Fruit fly (Drosophila melanogaster) whole organism, embryonic: ENCODE results near the gene CG34282.

ENCODE experiments used
- Abd-B ChIP-seq: fragments of 200-800 bp; sonication (Bioruptor generic); optimal IDR thresholded peaks from 2 replicates; lab custom pipeline; 2018; ENCODE audit warnings: missing biosample characterization, mild to moderate bottlenecking, missing genetic modification characterization, moderate library complexity
- Atf3 ChIP-seq: fragments of 200-800 bp; sonication (Bioruptor generic); optimal IDR thresholded peaks from 3 replicates; lab custom pipeline; 2016; ENCODE audit warnings: missing biosample characterization, missing genetic modification characterization
- Awh ChIP-seq: fragments of 200-800 bp; sonication (Bioruptor generic); IDR thresholded peaks from 2 replicates; pipeline ENCODE4, ENCODE4 v1.3.6; 2022; ENCODE audit warnings: missing biosample characterization, missing genetic modification characterization
- CG10209 ChIP-seq: fragments of 200-800 bp; sonication (Bioruptor generic); optimal IDR thresholded peaks from 3 replicates; lab custom pipeline; 2017; ENCODE audit warnings: missing biosample characterization, mild to moderate bottlenecking, missing genetic modification characterization, missing genetic modification reagents
- CG10959 ChIP-seq: fragments of 200-800 bp; sonication (Bioruptor generic); IDR thresholded peaks from 2 replicates; pipeline ENCODE4 v1.3.6; 2022; ENCODE audit warnings: missing biosample characterization, missing genetic modification characterization
- CG11085 ChIP-seq: fragments of 200-800 bp; sonication (Bioruptor generic); IDR thresholded peaks from 2 replicates; pipeline ENCODE4 v1.3.6; 2022; ENCODE audit warnings: missing biosample characterization, missing genetic modification characterization
- CG12071 ChIP-seq: fragments of 200-800 bp; sonication (Bioruptor generic); optimal IDR thresholded peaks from 3 replicates; lab custom pipeline; 2018; ENCODE audit warnings: missing biosample characterization, mild to moderate bottlenecking, missing genetic modification characterization
- CG12299 ChIP-seq: fragments of 200-800 bp; sonication (Bioruptor generic); optimal IDR thresholded peaks from 2 replicates; lab custom pipeline; 2018; ENCODE audit warnings: missing biosample characterization, mild to moderate bottlenecking, missing genetic modification characterization
- CG13624 ChIP-seq: fragments of 200-800 bp; sonication (Bioruptor generic); optimal IDR thresholded peaks from 2 replicates; lab custom pipeline; 2016; ENCODE audit warnings: missing biosample characterization, missing genetic modification characterization
- CG14667 ChIP-seq: fragments of 200-800 bp; sonication (Bioruptor generic); IDR thresholded peaks from 2 replicates; pipeline ENCODE4 v1.3.6; 2022; ENCODE audit warnings: missing biosample characterization, missing genetic modification characterization
- CG15514 ChIP-seq: fragments of 200-800 bp; sonication (Bioruptor generic); optimal IDR thresholded peaks from 3 replicates; lab custom pipeline; 2017; ENCODE audit warnings: missing biosample characterization, missing genetic modification characterization, mild to moderate bottlenecking, moderate library complexity, missing genetic modification reagents
- CG17912 ChIP-seq: fragments of 200-800 bp; sonication (Bioruptor generic); optimal IDR thresholded peaks from 2 replicates; lab custom pipeline; 2018; ENCODE audit warnings: missing biosample characterization, mild to moderate bottlenecking, missing genetic modification characterization
- CG33213 ChIP-seq: fragments of 200-800 bp; sonication (Bioruptor generic); optimal IDR thresholded peaks from 3 replicates; lab custom pipeline; 2016; ENCODE audit warnings: missing biosample characterization, missing genetic modification characterization
- CG34376 ChIP-seq: fragments of 200-800 bp; sonication (Bioruptor generic); optimal IDR thresholded peaks from 2 replicates; lab custom pipeline; 2018; ENCODE audit warnings: missing biosample characterization, mild to moderate bottlenecking, missing genetic modification characterization
- CG42726 ChIP-seq: fragments of 200-800 bp; sonication (Bioruptor generic); IDR thresholded peaks from 2 replicates; pipeline ENCODE4 v1.3.6; 2022; ENCODE audit warnings: missing biosample characterization, missing genetic modification characterization; ENCODE audit not compliant: partially characterized antibody
- CG4730 ChIP-seq: fragments of 200-800 bp; sonication (Bioruptor generic); IDR thresholded peaks from 2 replicates; pipeline ENCODE4 v1.3.6; 2022; ENCODE audit warnings: missing biosample characterization, missing genetic modification characterization
- CG7271 ChIP-seq: fragments of 200-800 bp; sonication (Bioruptor generic); optimal IDR thresholded peaks from 2 replicates; lab custom pipeline; 2018; ENCODE audit warnings: missing biosample characterization, mild to moderate bottlenecking, missing genetic modification characterization, moderate library complexity
- CG7357 ChIP-seq: fragments of 200-800 bp; sonication (Bioruptor generic); IDR thresholded peaks from 3 replicates; pipeline ENCODE4 v1.3.6; 2022; ENCODE audit warnings: missing biosample characterization, missing genetic modification characterization
- CG8388 ChIP-seq: fragments of 200-800 bp; sonication (Bioruptor generic); optimal IDR thresholded peaks from 2 replicates; lab custom pipeline; 2019; ENCODE audit warnings: missing biosample characterization, mild to moderate bottlenecking, missing genetic modification characterization, moderate library complexity
- D19B ChIP-seq: fragments of 200-800 bp; sonication (Bioruptor generic); optimal IDR thresholded peaks from 2 replicates; lab custom pipeline; 2017; ENCODE audit warnings: missing biosample characterization, mild to moderate bottlenecking, missing genetic modification characterization
- Dip2 ChIP-seq: fragments of 200-800 bp; sonication (Bioruptor generic); IDR thresholded peaks from 2 replicates; pipeline ENCODE4 v1.3.6; 2022; ENCODE audit warnings: missing biosample characterization, missing genetic modification characterization
- E2f2 ChIP-seq: fragments of 200-800 bp; sonication (Bioruptor generic); IDR thresholded peaks from 2 replicates; pipeline ENCODE4 v1.3.6; 2022; ENCODE audit warnings: missing biosample characterization, missing genetic modification characterization
- Fer1 ChIP-seq: fragments of 200-800 bp; sonication (Bioruptor generic); optimal IDR thresholded peaks from 2 replicates; lab custom pipeline; 2017; ENCODE audit warnings: missing biosample characterization, mild to moderate bottlenecking, missing genetic modification characterization
- Fer3 ChIP-seq: fragments of 200-800 bp; sonication (Bioruptor generic); optimal IDR thresholded peaks from 2 replicates; lab custom pipeline; 2018; ENCODE audit warnings: missing biosample characterization, mild to moderate bottlenecking, missing genetic modification characterization, moderate library complexity
- Jarid2 ChIP-seq: fragments of 200-800 bp; sonication (Bioruptor generic); optimal IDR thresholded peaks from 3 replicates; lab custom pipeline; 2017; ENCODE audit warnings: mild to moderate bottlenecking, missing biosample characterization, missing genetic modification reagents, missing genetic modification characterization
- NC2α ChIP-seq: fragments of 200-800 bp; sonication (Bioruptor generic); optimal IDR thresholded peaks from 2 replicates; lab custom pipeline; 2016; ENCODE audit warnings: missing biosample characterization, missing genetic modification characterization
- NC2β ChIP-seq: fragments of 200-800 bp; sonication (Bioruptor generic); optimal IDR thresholded peaks from 2 replicates; lab custom pipeline; 2016; ENCODE audit warnings: missing biosample characterization, missing genetic modification characterization
- Ptx1 ChIP-seq: fragments of 200-800 bp; sonication (Bioruptor generic); IDR thresholded peaks from 2 replicates; pipeline ENCODE4 v1.3.6; 2022; ENCODE audit warnings: missing biosample characterization, missing genetic modification characterization
- Ssrp ChIP-seq: fragments of 200-800 bp; sonication (Bioruptor generic); optimal IDR thresholded peaks from 2 replicates; lab custom pipeline; 2018; ENCODE audit warnings: missing biosample characterization, mild to moderate bottlenecking, missing genetic modification characterization, moderate library complexity
- Stat92E ChIP-seq, 3 experiments: fragments of >200 bp in 2 of 3; fragments of 200-800 bp in 1 of 3; sonication (Bioruptor generic) in 1 of 3; optimal IDR thresholded peaks; 2 replicates each; lab custom pipeline; 2017 to 2019; ENCODE audit warnings: missing biosample characterization in 3 of 3, missing genetic modification characterization in 3 of 3, mild to moderate bottlenecking in 1 of 3, moderate library complexity in 1 of 3
- ara ChIP-seq: fragments of 200-800 bp; sonication (Bioruptor generic); IDR thresholded peaks from 2 replicates; pipeline ENCODE4 v1.3.6; 2022; ENCODE audit warnings: missing biosample characterization, missing genetic modification characterization
- chif ChIP-seq, 2 experiments: fragments of 200-800 bp; sonication (Bioruptor generic); optimal IDR thresholded peaks; 3 replicates each; lab custom pipeline; 2016; ENCODE audit warnings: missing biosample characterization in 2 of 2, missing genetic modification characterization in 2 of 2
- esg ChIP-seq: fragments of 200-800 bp; sonication (Bioruptor generic); conservative IDR thresholded peaks from 2 replicates; pipeline ENCODE4 v1.3.6; 2022; ENCODE audit warnings: missing biosample characterization, missing genetic modification characterization
- ewg ChIP-seq: fragments of 200-800 bp; sonication (Bioruptor generic); optimal IDR thresholded peaks from 3 replicates; lab custom pipeline; 2017; ENCODE audit warnings: mild to moderate bottlenecking, missing biosample characterization, missing genetic modification reagents, missing genetic modification characterization
- fd102C ChIP-seq: fragments of 200-800 bp; sonication (Bioruptor generic); optimal IDR thresholded peaks from 2 replicates; lab custom pipeline; 2018; ENCODE audit warnings: missing biosample characterization, mild to moderate bottlenecking, missing genetic modification characterization, moderate library complexity
- gcm2 ChIP-seq: fragments of 200-800 bp; sonication (Bioruptor generic); optimal IDR thresholded peaks from 2 replicates; lab custom pipeline; 2016; ENCODE audit warnings: missing biosample characterization, missing genetic modification characterization
- gt ChIP-seq: fragments of 200-800 bp; sonication (Bioruptor generic); IDR thresholded peaks from 2 replicates; pipeline ENCODE4 v1.3.6; 2022; ENCODE audit warnings: missing biosample characterization, missing genetic modification characterization
- hth ChIP-seq: fragments of >200 bp; optimal IDR thresholded peaks from 2 replicates; lab custom pipeline; 2017; ENCODE audit warnings: inconsistent platforms
- ind ChIP-seq: fragments of 200-800 bp; sonication (Bioruptor generic); optimal IDR thresholded peaks from 3 replicates; lab custom pipeline; 2016; ENCODE audit warnings: missing biosample characterization, missing genetic modification characterization
- kni ChIP-seq: fragments of 200-800 bp; sonication (Bioruptor generic); optimal IDR thresholded peaks from 3 replicates; lab custom pipeline; 2017; ENCODE audit warnings: mild to moderate bottlenecking, missing biosample characterization, missing genetic modification reagents, missing genetic modification characterization
- knrl ChIP-seq: fragments of 200-800 bp; sonication (Bioruptor generic); IDR thresholded peaks from 3 replicates; pipeline ENCODE4 v1.3.6; 2022; ENCODE audit warnings: missing biosample characterization, missing genetic modification characterization; ENCODE audit not compliant: partially characterized antibody
- mld ChIP-seq: fragments of 200-800 bp; sonication (Bioruptor generic); IDR thresholded peaks from 3 replicates; pipeline ENCODE4 v1.3.6; 2022; ENCODE audit warnings: missing biosample characterization, missing genetic modification characterization; ENCODE audit not compliant: partially characterized antibody
- prd ChIP-seq, 3 experiments: fragments of >200 bp in 2 of 3; fragments of 200-800 bp in 1 of 3; sonication (Bioruptor generic) in 1 of 3; optimal IDR thresholded peaks in 2 of 3; IDR thresholded peaks in 1 of 3; 2 replicates in 2 of 3; 3 replicates in 1 of 3; pipeline versions ENCODE4 v1.3.6 to Lab custom; 2017 to 2022; ENCODE audit warnings: missing biosample characterization in 1 of 3, missing genetic modification characterization in 1 of 3
- ranshi ChIP-seq: fragments of 200-800 bp; sonication (Bioruptor generic); IDR thresholded peaks from 2 replicates; pipeline ENCODE4 v1.3.6; 2022; ENCODE audit warnings: missing biosample characterization, missing genetic modification characterization
- ro ChIP-seq: fragments of 200-800 bp; sonication (Bioruptor generic); IDR thresholded peaks from 2 replicates; pipeline ENCODE4 v1.3.6; 2022; ENCODE audit warnings: missing biosample characterization, missing genetic modification characterization
- stwl ChIP-seq: fragments of 200-800 bp; sonication (Bioruptor generic); optimal IDR thresholded peaks from 3 replicates; lab custom pipeline; 2018; ENCODE audit warnings: missing biosample characterization, mild to moderate bottlenecking, missing genetic modification characterization, moderate library complexity
- tin ChIP-seq: fragments of 200-800 bp; sonication (Bioruptor generic); optimal IDR thresholded peaks from 3 replicates; lab custom pipeline; 2016; ENCODE audit warnings: missing biosample characterization, missing genetic modification characterization
- tup ChIP-seq: fragments of 200-800 bp; sonication (Bioruptor generic); optimal IDR thresholded peaks from 2 replicates; lab custom pipeline; 2016; ENCODE audit warnings: missing biosample characterization, mild to moderate bottlenecking, missing genetic modification characterization, moderate library complexity
- usp ChIP-seq: fragments of >200 bp; optimal IDR thresholded peaks from 2 replicates; lab custom pipeline; 2017; ENCODE audit warnings: missing biosample characterization, missing genetic modification characterization
- wor ChIP-seq: fragments of 200-800 bp; sonication (Bioruptor generic); IDR thresholded peaks from 2 replicates; pipeline ENCODE4 v1.3.6; 2022; ENCODE audit warnings: missing biosample characterization, missing genetic modification characterization
- zfh2 ChIP-seq: fragments of 200-800 bp; sonication (Bioruptor generic); optimal IDR thresholded peaks from 2 replicates; lab custom pipeline; 2016; ENCODE audit warnings: missing biosample characterization, missing genetic modification characterization

The CG34282 gene

DNA sequence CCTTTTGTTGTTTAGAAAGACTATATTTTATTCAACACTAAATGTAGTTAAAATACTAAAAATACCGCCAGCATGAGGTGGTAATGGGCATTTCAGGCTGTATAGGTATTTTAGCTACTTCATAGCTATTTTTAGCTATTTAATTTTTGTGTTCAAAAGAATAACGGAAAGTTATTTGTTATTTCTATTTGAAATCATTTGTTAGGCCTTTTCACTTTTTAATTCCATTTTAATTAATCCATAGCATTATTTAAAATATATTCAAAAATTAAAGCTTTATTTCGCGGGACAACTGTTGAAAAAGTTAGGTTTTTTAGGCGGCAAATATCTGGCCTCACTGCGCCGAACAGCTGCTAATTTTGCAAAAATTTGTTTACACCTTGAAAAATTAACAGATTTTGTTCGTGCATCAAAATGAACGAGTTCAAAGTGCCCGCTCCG lies 17.5 kb upstream of the CG34282 start, which contains the start of the genes dind and CG7706 (continued):
- TF ChIP-seq tin (GFP tag; lab: Kevin White, UChicago) (no peak), CG15514 (GFP tag; lab: Kevin White, UChicago) (peak; percentile 9), ranshi (GFP tag; lab: Robert Waterston, UW) (no peak), NC2β (GFP tag; lab: Kevin White, UChicago) (no peak), Abd-B (GFP tag; lab: Kevin White, UChicago) (peak; percentile 7), CG12299 (no peak), prd (optimal IDR thresholded peaks at IDR 0.05; lab: Kevin White, UChicago) (no peak), prd (GFP tag; IDR thresholded peaks at IDR 0.05; lab: Robert Waterston, UW) (no peak), CG10209 (GFP tag; lab: Kevin White, UChicago) (no peak), E2f2 (GFP tag; lab: Robert Waterston, UW) (peak; percentile 47), Dip2 (GFP tag; lab: Robert Waterston, UW) (no peak), CG4730 (GFP tag; lab: Robert Waterston, UW) (no peak), Atf3 (GFP tag; lab: Kevin White, UChicago) (no peak), Ptx1 (GFP tag; lab: Robert Waterston, UW) (no peak), CG33213 (no peak), Awh (GFP tag; lab: Robert Waterston, UW) (no peak), CG14667 (GFP tag; lab: Robert Waterston, UW) (no peak), knrl (GFP tag; lab: Robert Waterston, UW) (no peak), CG17912 (GFP tag; lab: Kevin White, UChicago) (no peak), hth (lab: Kevin White, UChicago) (no peak), ewg (GFP tag; lab: Kevin White, UChicago) (no peak), CG8388 (GFP tag; lab: Kevin White, UChicago) (no peak), ara (GFP tag; lab: Robert Waterston, UW) (no peak), wor (GFP tag; lab: Robert Waterston, UW) (no peak), CG13624 (GFP tag; lab: Kevin White, UChicago) (no peak), CG11085 (GFP tag; lab: Robert Waterston, UW) (no peak), tup (GFP tag; lab: Kevin White, UChicago) (no peak), mld (GFP tag; lab: Robert Waterston, UW) (no peak), stwl (tag; lab: Kevin White, UChicago) (peak; percentile 73), CG10959 (GFP tag; lab: Robert Waterston, UW) (no peak), kni (GFP tag; lab: Kevin White, UChicago) (no peak), ind (GFP tag; lab: Kevin White, UChicago) (no peak), usp (GFP tag; lab: Kevin White, UChicago) (no peak), CG42726 (GFP tag; lab: Robert Waterston, UW) (no peak), CG12071 (GFP tag; lab: Kevin White, UChicago) (no peak), D19B (GFP tag; lab: Kevin White, UChicago) (no peak), CG34376 (no peak), Fer1 (GFP tag; lab: Kevin White, UChicago) (no peak), esg (GFP tag; lab: Robert Waterston, UW) (no peak), chif (GFP tag; optimal IDR thresholded peaks at IDR 0.05; lab: Kevin White, UChicago) (peak in 1 of 2 experiments; percentile 8), Jarid2 (GFP tag; lab: Kevin White, UChicago) (no peak), Fer3 (tag; lab: Kevin White, UChicago) (no peak), CG7357 (GFP tag; lab: Robert Waterston, UW) (peak; percentile 40; the same call in 1 of the 3 replicates), Ssrp (tag; lab: Kevin White, UChicago) (no peak), Stat92E (GFP tag; optimal IDR thresholded peaks at IDR 0.05; lab: Kevin White, UChicago) (no peak), NC2α (GFP tag; lab: Kevin White, UChicago) (no peak), ro (GFP tag; lab: Robert Waterston, UW) (no peak), zfh2 (GFP tag; lab: Kevin White, UChicago) (no peak), fd102C (no peak), gt (GFP tag; lab: Robert Waterston, UW) (no peak), CG7271 (no peak), gcm2 (GFP tag; lab: Kevin White, UChicago) (no peak)
